ENCODE assay signal across 1 fruit fly cellular context in genomic region chrX:14213509-14214154, dm6.
A peak's percentile ranks its signal among the peaks of the same experiment; 100 is the strongest.
TF ChIP-seq lines count a peak whose summit lies in the region.

No protein-coding gene starts in this region.

TF ChIP-seq in whole organism, embryonic, 481 proteins besides CTCF, POLR2A, EP300 and RAD21 (continued from another document):
- no peak for TF ChIP-seq CG12219 (GFP tag; optimal IDR thresholded peaks at IDR 0.05; lab: Kevin White, UChicago)
- 0 out of 2 replicates have a peak, but pooled peaks have one; percentile 15 for TF ChIP-seq peb (GFP tag; IDR thresholded peaks at IDR 0.05; lab: Robert Waterston, UW)
- TF ChIP-seq CG4360 (GFP tag; IDR thresholded peaks at IDR 0.05; lab: Robert Waterston, UW), result no peak
- TF ChIP-seq CG31388 (GFP tag; optimal IDR thresholded peaks at IDR 0.05; lab: Kevin White, UChicago), result no peak
- TF ChIP-seq da (GFP tag; optimal IDR thresholded peaks at IDR 0.05; lab: Kevin White, UChicago), result no peak
- peak; percentile 74 for TF ChIP-seq Deaf1 (tag; optimal IDR thresholded peaks at IDR 0.05; lab: Kevin White, UChicago)
- no peak for TF ChIP-seq CG18011 (GFP tag; optimal IDR thresholded peaks at IDR 0.05; lab: Kevin White, UChicago)
- TF ChIP-seq Side (GFP tag; optimal IDR thresholded peaks at IDR 0.05; lab: Kevin White, UChicago), result no peak
- TF ChIP-seq CG10543 (GFP tag; optimal IDR thresholded peaks at IDR 0.05; lab: Kevin White, UChicago), result peak; percentile 7
- TF ChIP-seq HmgD (GFP tag; optimal IDR thresholded peaks at IDR 0.05; lab: Kevin White, UChicago), result no peak
- TF ChIP-seq fd102C (GFP tag; optimal IDR thresholded peaks at IDR 0.05; lab: Kevin White, UChicago), result no peak
- TF ChIP-seq CG11093 (GFP tag; IDR thresholded peaks at IDR 0.05; lab: Robert Waterston, UW), result no peak
- TF ChIP-seq CG42726 (GFP tag; IDR thresholded peaks at IDR 0.05; lab: Robert Waterston, UW; ENCODE audit: partially characterized antibody), result no peak
- TF ChIP-seq CG33557 (GFP tag; optimal IDR thresholded peaks at IDR 0.05; lab: Kevin White, UChicago), result no peak
- no peak for TF ChIP-seq Aef1 (GFP tag; IDR thresholded peaks at IDR 0.05; lab: Robert Waterston, UW)
- TF ChIP-seq CG10274 (GFP tag; optimal IDR thresholded peaks at IDR 0.05; lab: Kevin White, UChicago), result no peak
- no peak for TF ChIP-seq CG1024 (GFP tag; IDR thresholded peaks at IDR 0.05; lab: Robert Waterston, UW)
- TF ChIP-seq hth (optimal IDR thresholded peaks at IDR 0.05; lab: Kevin White, UChicago), result no peak
- TF ChIP-seq ttk (GFP tag; IDR thresholded peaks at IDR 0.05; lab: Robert Waterston, UW), result 0 out of 2 replicates have a peak, but pooled peaks have one; percentile 18
- TF ChIP-seq Hey (tag; optimal IDR thresholded peaks at IDR 0.05; lab: Kevin White, UChicago), result no peak
- TF ChIP-seq HLH3B (GFP tag; IDR thresholded peaks at IDR 0.05; lab: Robert Waterston, UW), result peak; percentile 36; the same call in 1 of the 2 replicates
- TF ChIP-seq CG6765 (GFP tag; optimal IDR thresholded peaks at IDR 0.05; lab: Kevin White, UChicago), result no peak
- peak; percentile 19 for TF ChIP-seq CG17829 (tag; optimal IDR thresholded peaks at IDR 0.05; lab: Kevin White, UChicago)
- TF ChIP-seq CG2875 (GFP tag; optimal IDR thresholded peaks at IDR 0.05; lab: Kevin White, UChicago), result no peak
- TF ChIP-seq CG34224 (GFP tag; IDR thresholded peaks at IDR 0.05; lab: Robert Waterston, UW; ENCODE audit: partially characterized antibody), result no peak
- no peak for TF ChIP-seq ab (GFP tag; optimal IDR thresholded peaks at IDR 0.05; lab: Kevin White, UChicago)
- TF ChIP-seq CG14667 (GFP tag; IDR thresholded peaks at IDR 0.05; lab: Robert Waterston, UW), result no peak
- TF ChIP-seq CG15269 (tag; optimal IDR thresholded peaks at IDR 0.05; lab: Kevin White, UChicago), result peak; percentile 14
- no peak for TF ChIP-seq Lhr (GFP tag; optimal IDR thresholded peaks at IDR 0.05; lab: Kevin White, UChicago)
- TF ChIP-seq dan (GFP tag; IDR thresholded peaks at IDR 0.05; lab: Robert Waterston, UW), result no peak
- TF ChIP-seq CG9876 (GFP tag; optimal IDR thresholded peaks at IDR 0.05; lab: Kevin White, UChicago), result no peak
- TF ChIP-seq pros (GFP tag; optimal IDR thresholded peaks at IDR 0.05; lab: Kevin White, UChicago), result no peak
- peak; percentile 40; the same call in 1 of the 2 replicates for TF ChIP-seq CG6689 (GFP tag; IDR thresholded peaks at IDR 0.05; lab: Robert Waterston, UW)
- no peak for TF ChIP-seq Dref (GFP tag; IDR thresholded peaks at IDR 0.05; lab: Robert Waterston, UW)
- TF ChIP-seq CG9797 (GFP tag; optimal IDR thresholded peaks at IDR 0.05; lab: Kevin White, UChicago), result no peak
- no peak for TF ChIP-seq croc (GFP tag; conservative IDR thresholded peaks at IDR 0.05; lab: Robert Waterston, UW)
- TF ChIP-seq unc-4 (GFP tag; IDR thresholded peaks at IDR 0.05; lab: Robert Waterston, UW; ENCODE audit: partially characterized antibody), result no peak
- peak; percentile 43 for TF ChIP-seq Drgx (GFP tag; IDR thresholded peaks at IDR 0.05; lab: Robert Waterston, UW)
- TF ChIP-seq CG4730 (GFP tag; IDR thresholded peaks at IDR 0.05; lab: Robert Waterston, UW), result no peak
- 0 out of 4 replicates have a peak, but pooled peaks have one; percentile 23 for TF ChIP-seq Dll (GFP tag; IDR thresholded peaks at IDR 0.05; lab: Robert Waterston, UW; ENCODE audit: partially characterized antibody)
- TF ChIP-seq CG4854 (GFP tag; optimal IDR thresholded peaks at IDR 0.05; lab: Kevin White, UChicago), result no peak
- TF ChIP-seq CG13624 (GFP tag; optimal IDR thresholded peaks at IDR 0.05; lab: Kevin White, UChicago), result no peak
- TF ChIP-seq CG11456 (GFP tag; IDR thresholded peaks at IDR 0.05; lab: Robert Waterston, UW), result no peak
- TF ChIP-seq disco-r (GFP tag; optimal IDR thresholded peaks at IDR 0.05; lab: Kevin White, UChicago), result no peak
- no peak for TF ChIP-seq twi (tag; optimal IDR thresholded peaks at IDR 0.05; lab: Kevin White, UChicago)
- peak; percentile 31 for TF ChIP-seq CG12659 (GFP tag; optimal IDR thresholded peaks at IDR 0.05; lab: Kevin White, UChicago)
- TF ChIP-seq CG15479 (GFP tag; optimal IDR thresholded peaks at IDR 0.05; lab: Kevin White, UChicago), result no peak
- peak; percentile 47 for TF ChIP-seq CG30403 (GFP tag; optimal IDR thresholded peaks at IDR 0.05; lab: Kevin White, UChicago)
- TF ChIP-seq sqz (GFP tag; optimal IDR thresholded peaks at IDR 0.05; lab: Kevin White, UChicago), result no peak
- peak in 1 of 2 experiments; percentile 53 for TF ChIP-seq eve (GFP tag; optimal IDR thresholded peaks at IDR 0.05; lab: Kevin White, UChicago)
- no peak for TF ChIP-seq Tbp (GFP tag; optimal IDR thresholded peaks at IDR 0.05; lab: Kevin White, UChicago)
- peak; percentile 57 for TF ChIP-seq CG31441 (GFP tag; IDR thresholded peaks at IDR 0.05; lab: Robert Waterston, UW)
- TF ChIP-seq sens (GFP tag; lab: Kevin White, UChicago), result peak; percentile 79
- TF ChIP-seq ssp (GFP tag; IDR thresholded peaks at IDR 0.05; lab: Robert Waterston, UW), result no peak
- no peak for TF ChIP-seq Scr (GFP tag; IDR thresholded peaks at IDR 0.05; lab: Robert Waterston, UW; ENCODE audit: partially characterized antibody)
- TF ChIP-seq Adf1 (GFP tag; IDR thresholded peaks at IDR 0.05; lab: Robert Waterston, UW), result no peak
- peak; percentile 24 for TF ChIP-seq nerfin-1 (tag; optimal IDR thresholded peaks at IDR 0.05; lab: Kevin White, UChicago)
- TF ChIP-seq CG7786 (GFP tag; optimal IDR thresholded peaks at IDR 0.05; lab: Kevin White, UChicago), result peak; percentile 16
- no peak for TF ChIP-seq Chrac-16 (GFP tag; optimal IDR thresholded peaks at IDR 0.05; lab: Kevin White, UChicago)
- no peak for TF ChIP-seq Neu2 (GFP tag; optimal IDR thresholded peaks at IDR 0.05; lab: Kevin White, UChicago; ENCODE audit: borderline replicate concordance)
- no peak for TF ChIP-seq Dfd (GFP tag; optimal IDR thresholded peaks at IDR 0.05; lab: Kevin White, UChicago)
- no peak for TF ChIP-seq MESR4 (GFP tag; optimal IDR thresholded peaks at IDR 0.05; lab: Kevin White, UChicago)
- TF ChIP-seq CG6683 (GFP tag; optimal IDR thresholded peaks at IDR 0.05; lab: Kevin White, UChicago), result no peak
- TF ChIP-seq Ptx1 (GFP tag; IDR thresholded peaks at IDR 0.05; lab: Robert Waterston, UW), result peak; percentile 32; the same call in 1 of the 2 replicates
- no peak for TF ChIP-seq Mrtf (GFP tag; IDR thresholded peaks at IDR 0.05; lab: Robert Waterston, UW)
- TF ChIP-seq CG7839 (tag; optimal IDR thresholded peaks at IDR 0.05; lab: Kevin White, UChicago), result peak; percentile 46
- TF ChIP-seq sob (GFP tag; IDR thresholded peaks at IDR 0.05; lab: Robert Waterston, UW), result no peak
- peak; percentile 55 for TF ChIP-seq stwl (tag; optimal IDR thresholded peaks at IDR 0.05; lab: Kevin White, UChicago)
- no peak for TF ChIP-seq al (GFP tag; IDR thresholded peaks at IDR 0.05; lab: Robert Waterston, UW)
- TF ChIP-seq shn (GFP tag; optimal IDR thresholded peaks at IDR 0.05; lab: Kevin White, UChicago), result peak; percentile 24
- no peak for TF ChIP-seq pita (GFP tag; optimal IDR thresholded peaks at IDR 0.05; lab: Kevin White, UChicago)
- no peak for TF ChIP-seq Lim3 (GFP tag; IDR thresholded peaks at IDR 0.05; lab: Robert Waterston, UW)
- peak; percentile 20 for TF ChIP-seq CG3281 (GFP tag; optimal IDR thresholded peaks at IDR 0.05; lab: Kevin White, UChicago)
- TF ChIP-seq CG14965 (GFP tag; optimal IDR thresholded peaks at IDR 0.05; lab: Kevin White, UChicago; ENCODE audit: borderline replicate concordance), result no peak
- no peak for TF ChIP-seq bbx (GFP tag; IDR thresholded peaks at IDR 0.05; lab: Robert Waterston, UW; ENCODE audit: partially characterized antibody)
- TF ChIP-seq CG1832 (GFP tag; optimal IDR thresholded peaks at IDR 0.05; lab: Kevin White, UChicago), result no peak
- TF ChIP-seq pum (GFP tag; optimal IDR thresholded peaks at IDR 0.05; lab: Kevin White, UChicago), result peak; percentile 8
- no peak for TF ChIP-seq nerfin-2 (GFP tag; IDR thresholded peaks at IDR 0.05; lab: Robert Waterston, UW; ENCODE audit: partially characterized antibody)
- TF ChIP-seq CG7745 (tag; optimal IDR thresholded peaks at IDR 0.05; lab: Kevin White, UChicago), result no peak
- peak; percentile 12 for TF ChIP-seq bcd (GFP tag; optimal IDR thresholded peaks at IDR 0.05; lab: Kevin White, UChicago)
- TF ChIP-seq chif (GFP tag; optimal IDR thresholded peaks at IDR 0.05; lab: Kevin White, UChicago), result peak in 1 of 2 experiments; percentile 20
- TF ChIP-seq D19A (tag; optimal IDR thresholded peaks at IDR 0.05; lab: Kevin White, UChicago), result peak; percentile 25
- no peak for TF ChIP-seq kni (GFP tag; optimal IDR thresholded peaks at IDR 0.05; lab: Kevin White, UChicago)
- TF ChIP-seq CG1647 (GFP tag; optimal IDR thresholded peaks at IDR 0.05; lab: Kevin White, UChicago), result peak; percentile 3
- TF ChIP-seq Gug (GFP tag; IDR thresholded peaks at IDR 0.05; lab: Robert Waterston, UW), result no peak
- peak; percentile 22 for TF ChIP-seq PHDP (tag; optimal IDR thresholded peaks at IDR 0.05; lab: Kevin White, UChicago)
- TF ChIP-seq ken (GFP tag; IDR thresholded peaks at IDR 0.05; lab: Robert Waterston, UW), result no peak
- peak; percentile 24 for TF ChIP-seq Dek (tag; optimal IDR thresholded peaks at IDR 0.05; lab: Kevin White, UChicago)
- TF ChIP-seq sisA (GFP tag; IDR thresholded peaks at IDR 0.05; lab: Robert Waterston, UW), result no peak; the same call in 1 of the 2 replicates
- no peak for TF ChIP-seq D19B (GFP tag; optimal IDR thresholded peaks at IDR 0.05; lab: Kevin White, UChicago)
- TF ChIP-seq slou (GFP tag; optimal IDR thresholded peaks at IDR 0.05; lab: Kevin White, UChicago), result no peak
- TF ChIP-seq CG4404 (GFP tag; IDR thresholded peaks at IDR 0.05; lab: Robert Waterston, UW), result no peak
- no peak for TF ChIP-seq pnt (GFP tag; optimal IDR thresholded peaks at IDR 0.05; lab: Kevin White, UChicago)
- no peak for TF ChIP-seq HmgZ (tag; optimal IDR thresholded peaks at IDR 0.05; lab: Kevin White, UChicago)
- TF ChIP-seq kah (GFP tag; optimal IDR thresholded peaks at IDR 0.05; lab: Kevin White, UChicago), result no peak
- no peak for TF ChIP-seq CG9215 (GFP tag; IDR thresholded peaks at IDR 0.05; lab: Robert Waterston, UW)
- peak; percentile 38 for TF ChIP-seq CG12299 (tag; optimal IDR thresholded peaks at IDR 0.05; lab: Kevin White, UChicago)
- TF ChIP-seq CG15011 (GFP tag; optimal IDR thresholded peaks at IDR 0.05; lab: Kevin White, UChicago), result no peak
- TF ChIP-seq jigr1 (GFP tag; IDR thresholded peaks at IDR 0.05; lab: Robert Waterston, UW), result no peak
- TF ChIP-seq ftz-f1 (GFP tag; optimal IDR thresholded peaks at IDR 0.05; lab: Kevin White, UChicago), result no peak
- peak; percentile 10 to 35 for TF ChIP-seq dpn (GFP tag; optimal IDR thresholded peaks at IDR 0.05; lab: Kevin White, UChicago)
- TF ChIP-seq CkIIα-i1 (GFP tag; IDR thresholded peaks at IDR 0.05; lab: Robert Waterston, UW), result no peak
- TF ChIP-seq Kr (GFP tag; optimal IDR thresholded peaks at IDR 0.05; lab: Kevin White, UChicago), result no peak
- TF ChIP-seq BtbVII (GFP tag; optimal IDR thresholded peaks at IDR 0.05; lab: Kevin White, UChicago), result no peak
- TF ChIP-seq lbe (GFP tag; optimal IDR thresholded peaks at IDR 0.05; lab: Kevin White, UChicago), result no peak
- TF ChIP-seq CG6813 (GFP tag; optimal IDR thresholded peaks at IDR 0.05; lab: Kevin White, UChicago), result no peak
- TF ChIP-seq toy (GFP tag; IDR thresholded peaks at IDR 0.05; lab: Robert Waterston, UW), result no peak
- TF ChIP-seq CG10979 (tag; optimal IDR thresholded peaks at IDR 0.05; lab: Kevin White, UChicago), result peak; percentile 46
- TF ChIP-seq so (GFP tag; IDR thresholded peaks at IDR 0.05; lab: Robert Waterston, UW), result no peak
- no peak for TF ChIP-seq Six4 (GFP tag; optimal IDR thresholded peaks at IDR 0.05; lab: Kevin White, UChicago)
- TF ChIP-seq exex (tag; optimal IDR thresholded peaks at IDR 0.05; lab: Kevin White, UChicago), result no peak
- no peak for TF ChIP-seq dm (GFP tag; optimal IDR thresholded peaks at IDR 0.05; lab: Kevin White, UChicago)
- no peak for TF ChIP-seq rib (GFP tag; IDR thresholded peaks at IDR 0.05; lab: Robert Waterston, UW)
- TF ChIP-seq GATAe (GFP tag; conservative IDR thresholded peaks at IDR 0.05; lab: Robert Waterston, UW), result no peak
- no peak for TF ChIP-seq CG3065 (GFP tag; optimal IDR thresholded peaks at IDR 0.05; lab: Kevin White, UChicago)
- no peak for TF ChIP-seq CrebB (tag; optimal IDR thresholded peaks at IDR 0.05; lab: Kevin White, UChicago)
- peak; percentile 15 for TF ChIP-seq tx (GFP tag; optimal IDR thresholded peaks at IDR 0.05; lab: Kevin White, UChicago)
- no peak for TF ChIP-seq zfh1 (GFP tag; IDR thresholded peaks at IDR 0.05; lab: Robert Waterston, UW)
- TF ChIP-seq zen (tag; optimal IDR thresholded peaks at IDR 0.05; lab: Kevin White, UChicago), result no peak
- TF ChIP-seq CG33213 (GFP tag; optimal IDR thresholded peaks at IDR 0.05; lab: Kevin White, UChicago), result no peak
- no peak for TF ChIP-seq Ets97D (GFP tag; optimal IDR thresholded peaks at IDR 0.05; lab: Kevin White, UChicago)
- no peak for TF ChIP-seq CG7271 (tag; optimal IDR thresholded peaks at IDR 0.05; lab: Kevin White, UChicago)
- TF ChIP-seq CG4282 (GFP tag; optimal IDR thresholded peaks at IDR 0.05; lab: Kevin White, UChicago), result no peak
- peak; percentile 56 for TF ChIP-seq CG2678 (tag; optimal IDR thresholded peaks at IDR 0.05; lab: Kevin White, UChicago)
- no peak for TF ChIP-seq oc (tag; optimal IDR thresholded peaks at IDR 0.05; lab: Kevin White, UChicago)
- TF ChIP-seq Elba2 (GFP tag; optimal IDR thresholded peaks at IDR 0.05; lab: Kevin White, UChicago), result no peak
- TF ChIP-seq Hmx (GFP tag; optimal IDR thresholded peaks at IDR 0.05; lab: Kevin White, UChicago), result no peak
- no peak for TF ChIP-seq gsb-n (tag; optimal IDR thresholded peaks at IDR 0.05; lab: Kevin White, UChicago)
- TF ChIP-seq D (optimal IDR thresholded peaks at IDR 0.05; lab: Kevin White, UChicago), result no peak
- TF ChIP-seq D (GFP tag; optimal IDR thresholded peaks at IDR 0.05; lab: Kevin White, UChicago), result no peak
